Worm (Caenorhabditis elegans): ENCODE data around the gene R07B7.8.
A peak's percentile ranks its signal among the peaks of the same experiment; 100 is the strongest.

The R07B7.8 gene

ce11 chrV:12065859-12066258, 18.3 kb downstream of the R07B7.8 start (continued):
- no peak for TF ChIP-seq ztf-4 (tag; optimal IDR thresholded peaks at IDR 0.05)
- peak; percentile 5 for TF ChIP-seq C16A3.4 (tag; optimal IDR thresholded peaks at IDR 0.05)
- TF ChIP-seq jun-1 (tag; optimal IDR thresholded peaks at IDR 0.05) = no peak
- TF ChIP-seq ceh-63 (GFP tag; optimal IDR thresholded peaks at IDR 0.05) = no peak
- peak; percentile 82 for TF ChIP-seq F16B12.6 (tag; optimal IDR thresholded peaks at IDR 0.05)
- TF ChIP-seq sup-37 (GFP tag; optimal IDR thresholded peaks at IDR 0.05) = no peak
- peak; percentile 34 for TF ChIP-seq snu-23 (GFP tag; optimal IDR thresholded peaks at IDR 0.05)
- TF ChIP-seq unc-62 (GFP tag; optimal IDR thresholded peaks at IDR 0.05) = no peak
- TF ChIP-seq dsc-1 (tag; optimal IDR thresholded peaks at IDR 0.05) = no peak
- no peak for TF ChIP-seq ceh-88 (GFP tag; IDR thresholded peaks at IDR 0.05)
- TF ChIP-seq tlp-1 (tag; optimal IDR thresholded peaks at IDR 0.05) = no peak
- no peak for TF ChIP-seq lin-14 (GFP tag; optimal IDR thresholded peaks at IDR 0.05)
- TF ChIP-seq nhr-77 (tag; optimal IDR thresholded peaks at IDR 0.05) = no peak
- TF ChIP-seq ceh-90 (tag; optimal IDR thresholded peaks at IDR 0.05) = no peak
- peak; percentile 54 for TF ChIP-seq mep-1 (tag; optimal IDR thresholded peaks at IDR 0.05)
- peak; percentile 19 for TF ChIP-seq xbp-1 (tag; optimal IDR thresholded peaks at IDR 0.05)
- no peak for TF ChIP-seq ets-5 (GFP tag; IDR thresholded peaks at IDR 0.05)
- TF ChIP-seq nhr-85 (tag) = no peak
- no peak for TF ChIP-seq nhr-11 (tag; optimal IDR thresholded peaks at IDR 0.05)
- no peak for TF ChIP-seq zag-1 (tag; optimal IDR thresholded peaks at IDR 0.05)

ce11 chrV:12065369-12065768, 18.7 kb downstream of the R07B7.8 start, which contains the start of gene pqn-53:
pqn-53 (minus strand) TSS chrV:12065391.
- peak; percentile 50 for TF ChIP-seq rnt-1 (tag; optimal IDR thresholded peaks at IDR 0.05)
- TF ChIP-seq egl-27 (tag; optimal IDR thresholded peaks at IDR 0.05) = no peak
- TF ChIP-seq snu-23 (GFP tag; optimal IDR thresholded peaks at IDR 0.05) = peak; percentile 8
- TF ChIP-seq lsy-2 (tag; optimal IDR thresholded peaks at IDR 0.05) = peak in 1 of 2 experiments; percentile 21
- TF ChIP-seq snpc-4 (tag; optimal IDR thresholded peaks at IDR 0.05) = no peak
- no peak for TF ChIP-seq mdl-1 (tag; optimal IDR thresholded peaks at IDR 0.05)
- TF ChIP-seq jun-1 (tag; optimal IDR thresholded peaks at IDR 0.05) = no peak
- peak; percentile 64 for TF ChIP-seq nhr-85 (tag)
- peak; percentile 63 for TF ChIP-seq lin-14 (GFP tag; optimal IDR thresholded peaks at IDR 0.05)
- no peak for TF ChIP-seq xbp-1 (tag; optimal IDR thresholded peaks at IDR 0.05)
- peak; percentile 30 for TF ChIP-seq pag-3 (tag; optimal IDR thresholded peaks at IDR 0.05; ENCODE audit: borderline replicate concordance, insufficient read depth)
- no peak for TF ChIP-seq efl-3 (GFP tag; optimal IDR thresholded peaks at IDR 0.05)
- peak in 1 of 2 experiments; percentile 5 for TF ChIP-seq efl-1 (optimal IDR thresholded peaks at IDR 0.05)
- peak; percentile 6 to 71 for TF ChIP-seq efl-1 (GFP tag; optimal IDR thresholded peaks at IDR 0.05 in 1 of 2)
- TF ChIP-seq irx-1 (tag; optimal IDR thresholded peaks at IDR 0.05) = no peak
- no peak for TF ChIP-seq mep-1 (tag; optimal IDR thresholded peaks at IDR 0.05)
- no peak for TF ChIP-seq nhr-19 (GFP tag; conservative IDR thresholded peaks at IDR 0.05)
- no peak for TF ChIP-seq sup-37 (GFP tag; optimal IDR thresholded peaks at IDR 0.05)
- no peak for TF ChIP-seq isw-1 (GFP tag; IDR thresholded peaks at IDR 0.05)
- peak; percentile 18 for TF ChIP-seq fos-1 (tag; optimal IDR thresholded peaks at IDR 0.05)
- no peak for TF ChIP-seq nhr-90 (tag; optimal IDR thresholded peaks at IDR 0.05; ENCODE audit: poor library complexity)
- TF ChIP-seq ztf-4 (tag; optimal IDR thresholded peaks at IDR 0.05) = no peak
- TF ChIP-seq tlp-1 (tag; optimal IDR thresholded peaks at IDR 0.05) = no peak
- no peak for TF ChIP-seq zag-1 (tag; optimal IDR thresholded peaks at IDR 0.05)
- no peak for TF ChIP-seq nhr-11 (tag; optimal IDR thresholded peaks at IDR 0.05)

- TF ChIP-seq ama-1 (optimal IDR thresholded peaks at IDR 0.05) (peak; percentile 51), efl-1 (optimal IDR thresholded peaks at IDR 0.05) (no peak), efl-1 (GFP tag; optimal IDR thresholded peaks at IDR 0.05 in 1 of 2) (peak in 1 of 2 experiments; percentile 64), pax-3 (tag; optimal IDR thresholded peaks at IDR 0.05) (peak; percentile 22), nhr-47 (tag; optimal IDR thresholded peaks at IDR 0.05) (no peak)
Observed at ce11 chrV:12063036-12063435, 21.1 kb downstream of the R07B7.8 start, which contains the start of gene clh-6. clh-6 (minus strand) TSS chrV:12063368.

ce11 chrV:12059719-12060118, 24.4 kb downstream of the R07B7.8 start, which contains the start of gene R07B7.2:
R07B7.2 (minus strand) TSS chrV:12059753.
- TF ChIP-seq lsy-2 (tag; optimal IDR thresholded peaks at IDR 0.05) (no peak), elt-2 (tag; optimal IDR thresholded peaks at IDR 0.05) (no peak), alr-1 (tag; optimal IDR thresholded peaks at IDR 0.05; ENCODE audit: borderline replicate concordance) (no peak), snpc-4 (tag; optimal IDR thresholded peaks at IDR 0.05) (no peak), sptf-1 (tag; optimal IDR thresholded peaks at IDR 0.05) (no peak), lin-39 (tag; optimal IDR thresholded peaks at IDR 0.05) (no peak), efl-3 (GFP tag; optimal IDR thresholded peaks at IDR 0.05) (no peak), nhr-12 (tag; optimal IDR thresholded peaks at IDR 0.05) (no peak), ceh-8 (GFP tag; optimal IDR thresholded peaks at IDR 0.05) (no peak), C04F5.9 (tag; optimal IDR thresholded peaks at IDR 0.05) (no peak), hlh-17 (GFP tag; optimal IDR thresholded peaks at IDR 0.05; ENCODE audit: borderline replicate concordance) (no peak), ceh-63 (GFP tag; optimal IDR thresholded peaks at IDR 0.05) (no peak), F16B12.6 (tag; optimal IDR thresholded peaks at IDR 0.05) (no peak), lin-35 (GFP tag; optimal IDR thresholded peaks at IDR 0.05) (no peak), lir-3 (tag; optimal IDR thresholded peaks at IDR 0.05; ENCODE audit: poor library complexity) (no peak), aha-1 (tag; optimal IDR thresholded peaks at IDR 0.05) (no peak)
